Fruit fly (Drosophila melanogaster) whole organism, embryonic: ENCODE results near the gene pnt.

Experiments used
- Abd-B ChIP-seq: fragments of 200-800 bp; sonication (Bioruptor generic); optimal IDR thresholded peaks from 2 replicates; lab custom pipeline; 2018; ENCODE audit warnings: missing biosample characterization, mild to moderate bottlenecking, missing genetic modification characterization, moderate library complexity
- Antp ChIP-seq: fragments of 200-800 bp; sonication (Bioruptor generic); optimal IDR thresholded peaks from 3 replicates; lab custom pipeline; 2016; ENCODE audit warnings: missing biosample characterization, missing genetic modification characterization
- CG1024 ChIP-seq: fragments of 200-800 bp; sonication (Bioruptor generic); IDR thresholded peaks from 2 replicates; pipeline ENCODE4 v1.3.6; 2022; ENCODE audit warnings: missing biosample characterization, missing genetic modification characterization
- CG12744 ChIP-seq: fragments of 200-800 bp; sonication (Bioruptor generic); optimal IDR thresholded peaks from 2 replicates; lab custom pipeline; 2016; ENCODE audit warnings: missing biosample characterization, missing genetic modification characterization
- CG13296 ChIP-seq: fragments of 200-800 bp; sonication (Bioruptor generic); optimal IDR thresholded peaks from 3 replicates; lab custom pipeline; 2018; ENCODE audit warnings: missing biosample characterization, mild to moderate bottlenecking, missing genetic modification characterization
- CG15269 ChIP-seq: fragments of 200-800 bp; sonication (Bioruptor generic); optimal IDR thresholded peaks from 2 replicates; lab custom pipeline; 2018; ENCODE audit warnings: missing biosample characterization, mild to moderate bottlenecking, missing genetic modification characterization, moderate library complexity
- CG15696 ChIP-seq: fragments of 200-800 bp; sonication (Bioruptor generic); optimal IDR thresholded peaks from 2 replicates; lab custom pipeline; 2019; ENCODE audit warnings: missing biosample characterization, mild to moderate bottlenecking, missing genetic modification characterization, moderate library complexity
- CG17612 ChIP-seq: fragments of 200-800 bp; sonication (Bioruptor generic); IDR thresholded peaks from 2 replicates; pipeline ENCODE4 v1.3.6; 2022; ENCODE audit warnings: missing biosample characterization, missing genetic modification characterization
- CG1832 ChIP-seq: fragments of 200-800 bp; sonication (Bioruptor generic); optimal IDR thresholded peaks from 2 replicates; lab custom pipeline; 2017; ENCODE audit warnings: missing biosample characterization, mild to moderate bottlenecking, missing genetic modification characterization, inconsistent platforms
- CG18764 ChIP-seq: fragments of 200-800 bp; sonication (Bioruptor generic); optimal IDR thresholded peaks from 3 replicates; lab custom pipeline; 2016; ENCODE audit warnings: missing biosample characterization, missing genetic modification characterization
- CG2116 ChIP-seq: fragments of 200-800 bp; sonication (Bioruptor generic); optimal IDR thresholded peaks from 3 replicates; lab custom pipeline; 2018; ENCODE audit warnings: missing biosample characterization, mild to moderate bottlenecking, missing genetic modification characterization
- CG2199 ChIP-seq: fragments of 200-800 bp; sonication (Bioruptor generic); IDR thresholded peaks from 3 replicates; pipeline ENCODE4 v1.3.6; 2022; ENCODE audit warnings: missing biosample characterization, missing genetic modification characterization
- CG2875 ChIP-seq: fragments of 200-800 bp; sonication (Bioruptor generic); optimal IDR thresholded peaks from 2 replicates; lab custom pipeline; 2017; ENCODE audit warnings: missing biosample characterization, mild to moderate bottlenecking, missing genetic modification characterization, missing genetic modification reagents
- CG31441 ChIP-seq: fragments of 200-800 bp; sonication (Bioruptor generic); IDR thresholded peaks from 2 replicates; pipeline ENCODE4 v1.3.6; 2022; ENCODE audit warnings: missing biosample characterization, missing genetic modification characterization
- CG3163 ChIP-seq: fragments of 200-800 bp; sonication (Bioruptor generic); optimal IDR thresholded peaks from 3 replicates; lab custom pipeline; 2016; ENCODE audit warnings: missing biosample characterization, missing genetic modification characterization
- CG3838 ChIP-seq: fragments of 200-800 bp; sonication (Bioruptor generic); optimal IDR thresholded peaks from 3 replicates; lab custom pipeline; 2016; ENCODE audit warnings: missing biosample characterization, missing genetic modification characterization
- CG4328 ChIP-seq: fragments of 200-800 bp; sonication (Bioruptor generic); optimal IDR thresholded peaks from 3 replicates; lab custom pipeline; 2017; ENCODE audit warnings: missing biosample characterization, missing genetic modification reagents, missing genetic modification characterization
- CG4404 ChIP-seq: fragments of 200-800 bp; sonication (Bioruptor generic); IDR thresholded peaks from 2 replicates; pipeline ENCODE4 v1.3.6; 2022; ENCODE audit warnings: missing biosample characterization, missing genetic modification characterization
- CG6854 ChIP-seq: fragments of 200-800 bp; sonication (Bioruptor generic); optimal IDR thresholded peaks from 3 replicates; lab custom pipeline; 2017; ENCODE audit warnings: missing biosample characterization, mild to moderate bottlenecking, missing genetic modification characterization
- CG7963 ChIP-seq: fragments of 200-800 bp; sonication (Bioruptor generic); IDR thresholded peaks from 3 replicates; pipeline ENCODE4 v1.3.6; 2022; ENCODE audit warnings: missing biosample characterization, missing genetic modification characterization; ENCODE audit not compliant: partially characterized antibody
- CG8765 ChIP-seq: fragments of 200-800 bp; sonication (Bioruptor generic); IDR thresholded peaks from 2 replicates; pipeline ENCODE4 v1.3.6; 2022; ENCODE audit warnings: missing biosample characterization, missing genetic modification characterization
- CG9609 ChIP-seq: fragments of 200-800 bp; sonication (Bioruptor generic); optimal IDR thresholded peaks from 3 replicates; lab custom pipeline; 2016; ENCODE audit warnings: missing biosample characterization, missing genetic modification characterization
- Deaf1 ChIP-seq: fragments of 200-800 bp; optimal IDR thresholded peaks from 3 replicates; lab custom pipeline; 2019; ENCODE audit warnings: missing biosample characterization, mild to moderate bottlenecking, missing genetic modification characterization, moderate library complexity
- Doc2 ChIP-seq: fragments of 200-800 bp; sonication (Bioruptor generic); IDR thresholded peaks from 2 replicates; pipeline ENCODE4 v1.3.6; 2022; ENCODE audit warnings: missing biosample characterization, missing genetic modification characterization
- Doc3 ChIP-seq: fragments of 200-800 bp; sonication (Bioruptor generic); IDR thresholded peaks from 3 replicates; pipeline ENCODE4 v1.3.6; 2022; ENCODE audit warnings: missing biosample characterization, missing genetic modification characterization; ENCODE audit not compliant: partially characterized antibody
- Max ChIP-seq: fragments of 200-800 bp; sonication (Bioruptor generic); optimal IDR thresholded peaks from 2 replicates; lab custom pipeline; 2016; ENCODE audit warnings: missing biosample characterization, mild to moderate bottlenecking, missing genetic modification characterization
- Med ChIP-seq: fragments of 200-800 bp; sonication (Bioruptor generic); peaks from one replicate; lab custom pipeline; 2016; ENCODE audit warnings: missing biosample characterization, missing genetic modification characterization, mild to moderate bottlenecking, inconsistent platforms, moderate library complexity
- NK7.1 ChIP-seq: fragments of 200-800 bp; sonication (Bioruptor generic); optimal IDR thresholded peaks from 3 replicates; lab custom pipeline; 2016; ENCODE audit warnings: missing biosample characterization, missing genetic modification characterization
- Nf-YC ChIP-seq: fragments of 200-800 bp; optimal IDR thresholded peaks from 3 replicates; lab custom pipeline; 2019; ENCODE audit warnings: missing biosample characterization, mild to moderate bottlenecking, missing genetic modification characterization, moderate library complexity
- NfI ChIP-seq: fragments of 200-800 bp; sonication (Bioruptor generic); optimal IDR thresholded peaks from 3 replicates; lab custom pipeline; 2018; ENCODE audit warnings: missing biosample characterization, mild to moderate bottlenecking, missing genetic modification characterization, moderate library complexity
- Sox102F ChIP-seq: fragments of 200-800 bp; sonication (Bioruptor generic); optimal IDR thresholded peaks from 2 replicates; lab custom pipeline; 2018; ENCODE audit warnings: missing biosample characterization, mild to moderate bottlenecking, missing genetic modification characterization, moderate library complexity
- Stat92E ChIP-seq, 3 experiments: fragments of >200 bp in 2 of 3; fragments of 200-800 bp in 1 of 3; sonication (Bioruptor generic) in 1 of 3; optimal IDR thresholded peaks; 2 replicates each; lab custom pipeline; 2017 to 2019; ENCODE audit warnings: missing biosample characterization in 3 of 3, missing genetic modification characterization in 3 of 3, mild to moderate bottlenecking in 1 of 3, moderate library complexity in 1 of 3
- abd-A ChIP-seq: fragments of 200-800 bp; sonication (Bioruptor generic); optimal IDR thresholded peaks from 3 replicates; lab custom pipeline; 2019; ENCODE audit warnings: missing biosample characterization, mild to moderate bottlenecking, missing genetic modification characterization, moderate library complexity
- cato ChIP-seq: fragments of 200-800 bp; sonication (Bioruptor generic); optimal IDR thresholded peaks from 2 replicates; lab custom pipeline; 2016; ENCODE audit warnings: missing biosample characterization, missing genetic modification characterization, borderline replicate concordance
- danr ChIP-seq: fragments of 200-800 bp; sonication (Bioruptor generic); IDR thresholded peaks from 2 replicates; pipeline ENCODE4 v1.3.6; 2022; ENCODE audit warnings: missing biosample characterization, missing genetic modification characterization
- dati ChIP-seq: fragments of 200-800 bp; sonication (Bioruptor generic); IDR thresholded peaks from 2 replicates; pipeline ENCODE4 v1.3.6; 2022; ENCODE audit warnings: missing biosample characterization, missing genetic modification characterization
- dysf ChIP-seq: fragments of 200-800 bp; sonication (Bioruptor generic); IDR thresholded peaks from 3 replicates; pipeline ENCODE4 v1.3.6; 2022; ENCODE audit warnings: missing biosample characterization, missing genetic modification characterization
- fd64A ChIP-seq: fragments of 200-800 bp; sonication (Bioruptor generic); optimal IDR thresholded peaks from 3 replicates; lab custom pipeline; 2018; ENCODE audit warnings: missing biosample characterization, mild to moderate bottlenecking, missing genetic modification characterization
- hbn ChIP-seq: fragments of 200-800 bp; sonication (Bioruptor generic); IDR thresholded peaks from 2 replicates; pipeline ENCODE4 v1.3.6; 2022; ENCODE audit warnings: missing biosample characterization, missing genetic modification characterization; ENCODE audit not compliant: partially characterized antibody
- hkb ChIP-seq, 2 experiments: fragments of 200-800 bp in 1 of 2; fragments of >200 bp in 1 of 2; sonication (Bioruptor generic) in 1 of 2; IDR thresholded peaks in 1 of 2; optimal IDR thresholded peaks in 1 of 2; 2 replicates each; pipeline versions ENCODE4 v1.3.6 to Lab custom; 2017 to 2022; ENCODE audit warnings: missing biosample characterization in 1 of 2, missing genetic modification characterization in 1 of 2
- kah ChIP-seq: fragments of 200-800 bp; sonication (Bioruptor generic); optimal IDR thresholded peaks from 2 replicates; lab custom pipeline; 2018; ENCODE audit warnings: missing biosample characterization, mild to moderate bottlenecking, missing genetic modification characterization
- kni ChIP-seq: fragments of 200-800 bp; sonication (Bioruptor generic); optimal IDR thresholded peaks from 3 replicates; lab custom pipeline; 2017; ENCODE audit warnings: mild to moderate bottlenecking, missing biosample characterization, missing genetic modification reagents, missing genetic modification characterization
- nerfin-1 ChIP-seq: fragments of 200-800 bp; sonication (Bioruptor generic); optimal IDR thresholded peaks from 3 replicates; lab custom pipeline; 2019; ENCODE audit warnings: missing biosample characterization, mild to moderate bottlenecking, missing genetic modification characterization, moderate library complexity
- odd ChIP-seq: fragments of 200-800 bp; sonication (Bioruptor generic); optimal IDR thresholded peaks from 2 replicates; lab custom pipeline; 2017; ENCODE audit warnings: missing biosample characterization, mild to moderate bottlenecking, missing genetic modification characterization
- rib ChIP-seq: fragments of 200-800 bp; sonication (Bioruptor generic); IDR thresholded peaks from 2 replicates; pipeline ENCODE4 v1.3.6; 2022; ENCODE audit warnings: missing biosample characterization, missing genetic modification characterization
- ro ChIP-seq: fragments of 200-800 bp; sonication (Bioruptor generic); IDR thresholded peaks from 2 replicates; pipeline ENCODE4 v1.3.6; 2022; ENCODE audit warnings: missing biosample characterization, missing genetic modification characterization
- run ChIP-seq: fragments of 200-800 bp; sonication (Bioruptor generic); optimal IDR thresholded peaks from 3 replicates; lab custom pipeline; 2018; ENCODE audit warnings: missing biosample characterization, mild to moderate bottlenecking, missing genetic modification characterization
- vfl ChIP-seq: fragments of 200-800 bp; sonication (Bioruptor generic); optimal IDR thresholded peaks from 2 replicates; lab custom pipeline; 2016; ENCODE audit warnings: missing biosample characterization, missing genetic modification characterization
- zfh1 ChIP-seq: fragments of 200-800 bp; sonication (Bioruptor generic); IDR thresholded peaks from 3 replicates; pipeline ENCODE4 v1.3.6; 2022; ENCODE audit warnings: missing biosample characterization, missing genetic modification characterization

The pnt gene

DNA sequence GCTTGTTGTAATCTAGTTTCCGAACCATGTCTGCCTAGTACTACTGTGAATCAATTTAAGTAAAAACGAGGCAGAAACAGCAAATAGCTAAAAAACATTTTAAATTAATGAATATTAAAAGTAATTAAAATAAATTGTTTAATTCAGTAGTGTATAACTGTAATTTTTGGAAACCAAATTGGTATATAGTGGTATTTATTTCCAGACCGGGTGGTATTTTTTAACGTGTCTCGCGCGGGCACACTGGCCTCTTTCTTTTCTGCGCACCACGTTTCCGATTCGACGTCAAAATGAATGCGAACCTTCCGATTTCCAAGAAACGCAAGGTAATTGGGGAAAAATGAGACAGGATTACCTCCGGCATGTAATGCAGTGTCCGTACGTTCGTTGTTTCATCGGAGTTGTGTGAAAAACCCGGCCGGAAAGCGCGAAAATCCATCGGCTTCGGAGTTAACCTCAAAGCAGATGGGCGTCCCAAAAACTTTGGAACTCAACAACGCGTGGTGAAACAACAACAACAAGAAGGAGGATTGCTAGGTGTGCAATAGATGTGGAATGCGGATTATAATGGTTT, 12.7 kb upstream of the pnt start, which contains the start of gene RpS3 (continued):
- TF ChIP-seq dati (GFP tag; lab: Robert Waterston, UW): no peak
- no peak; the same call in 1 of the 2 replicates for TF ChIP-seq CG31441 (GFP tag; lab: Robert Waterston, UW)
- TF ChIP-seq odd: peak; percentile 39
- TF ChIP-seq CG18764: no peak
- TF ChIP-seq cato (GFP tag; lab: Kevin White, UChicago): no peak
- TF ChIP-seq CG2116: peak; percentile 59
- no peak for TF ChIP-seq kni (GFP tag; lab: Kevin White, UChicago)
- no peak for TF ChIP-seq abd-A (tag; lab: Kevin White, UChicago)
- TF ChIP-seq nerfin-1 (tag; lab: Kevin White, UChicago): peak; percentile 69
- no peak for TF ChIP-seq Deaf1
- TF ChIP-seq kah (GFP tag; lab: Kevin White, UChicago): peak; percentile 33
- TF ChIP-seq CG17612 (GFP tag; lab: Robert Waterston, UW): no peak
- TF ChIP-seq Nf-YC (tag; lab: Kevin White, UChicago): peak; percentile 38
- no peak for TF ChIP-seq Abd-B (GFP tag; lab: Kevin White, UChicago)
- no peak for TF ChIP-seq ro
- TF ChIP-seq CG15269: no peak
- no peak for TF ChIP-seq CG3838 (GFP tag; lab: Kevin White, UChicago)
- 0 out of 3 replicates have a peak, but pooled peaks have one; percentile 31 for TF ChIP-seq dysf (GFP tag; lab: Robert Waterston, UW)
- no peak for TF ChIP-seq CG1024 (GFP tag; lab: Robert Waterston, UW)
- peak; percentile 30 for TF ChIP-seq NfI (GFP tag; lab: Kevin White, UChicago)
- no peak for TF ChIP-seq CG1832
- peak; percentile 12 for TF ChIP-seq CG4328 (GFP tag; lab: Kevin White, UChicago)
- no peak for TF ChIP-seq run (tag; lab: Kevin White, UChicago)
- TF ChIP-seq Max (GFP tag; lab: Kevin White, UChicago): peak; percentile 86
- peak; percentile 44 for TF ChIP-seq CG2875 (GFP tag; lab: Kevin White, UChicago)
- no peak for TF ChIP-seq fd64A (GFP tag; lab: Kevin White, UChicago)
- no peak for TF ChIP-seq CG15696
- TF ChIP-seq CG13296: peak; percentile 22
- TF ChIP-seq rib (GFP tag; lab: Robert Waterston, UW): no peak
- no peak for TF ChIP-seq CG9609 (GFP tag; lab: Kevin White, UChicago)
- TF ChIP-seq CG3163 (GFP tag; lab: Kevin White, UChicago): no peak
- no peak for TF ChIP-seq Doc2 (GFP tag; lab: Robert Waterston, UW)
- peak; percentile 57 for TF ChIP-seq Med (GFP tag; lab: Kevin White, UChicago)
- peak; percentile 23 for TF ChIP-seq CG6854 (GFP tag; lab: Kevin White, UChicago)
- no peak for TF ChIP-seq Antp (GFP tag; lab: Kevin White, UChicago)
- no peak for TF ChIP-seq hkb (optimal IDR thresholded peaks at IDR 0.05; lab: Kevin White, UChicago)
- 0 out of 2 replicates have a peak, but pooled peaks have one; percentile 17 for TF ChIP-seq hkb (GFP tag; IDR thresholded peaks at IDR 0.05; lab: Robert Waterston, UW)
- TF ChIP-seq vfl: no peak
- TF ChIP-seq Stat92E (GFP tag; optimal IDR thresholded peaks at IDR 0.05; lab: Kevin White, UChicago): peak in 1 of 3 experiments; percentile 40
- no peak for TF ChIP-seq CG7963 (GFP tag; lab: Robert Waterston, UW)
- no peak for TF ChIP-seq CG4404 (GFP tag; lab: Robert Waterston, UW)
- TF ChIP-seq CG2199 (GFP tag; lab: Robert Waterston, UW): no peak
- 0 out of 3 replicates have a peak, but pooled peaks have one; percentile 13 for TF ChIP-seq zfh1
- TF ChIP-seq Sox102F (GFP tag; lab: Kevin White, UChicago): no peak
- TF ChIP-seq NK7.1 (GFP tag; lab: Kevin White, UChicago): no peak
- TF ChIP-seq CG12744 (GFP tag; lab: Kevin White, UChicago): no peak
- TF ChIP-seq danr (GFP tag; lab: Robert Waterston, UW): no peak
- TF ChIP-seq Doc3 (GFP tag; lab: Robert Waterston, UW): no peak
- no peak for TF ChIP-seq hbn (GFP tag; lab: Robert Waterston, UW)
- no peak for TF ChIP-seq CG8765
